Fruit fly (Drosophila melanogaster): Measurements from ENCODE around the gene CG3191.
A peak's percentile ranks its signal among the peaks of the same experiment; 100 is the strongest.

CG3191 gene

DNA sequence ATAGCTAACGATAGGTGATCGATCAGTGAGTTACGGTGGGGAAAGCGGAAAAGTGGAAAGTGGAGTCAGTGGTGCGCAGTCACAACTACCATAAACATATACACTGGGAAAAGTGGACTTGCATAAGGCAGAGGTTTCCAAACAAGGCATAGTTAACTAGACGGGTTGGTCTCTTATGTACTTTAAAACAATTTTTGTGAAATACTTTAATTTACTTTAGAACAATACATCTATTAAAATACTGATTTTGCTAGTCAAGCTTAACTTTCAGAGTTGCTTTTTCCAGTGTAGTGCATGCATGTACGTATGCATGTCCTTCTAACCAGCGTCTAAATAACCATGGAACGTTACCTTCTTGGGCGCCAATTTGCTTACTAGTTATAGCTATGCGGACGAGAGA, 31.9 kb downstream of the CG3191 start (continued):
- peak; percentile 22 for TF ChIP-seq CG7839 (tag; optimal IDR thresholded peaks at IDR 0.05)
- TF ChIP-seq CG1647 (GFP tag; optimal IDR thresholded peaks at IDR 0.05), result no peak
- peak; percentile 21 for TF ChIP-seq CG11504 (tag; optimal IDR thresholded peaks at IDR 0.05)
- TF ChIP-seq MESR4 (GFP tag; optimal IDR thresholded peaks at IDR 0.05), result no peak
- 0 out of 2 replicates have a peak, but pooled peaks have one; percentile 7 for TF ChIP-seq ttk (GFP tag; IDR thresholded peaks at IDR 0.05)
- peak; percentile 5 for TF ChIP-seq CG16863 (GFP tag; optimal IDR thresholded peaks at IDR 0.05)
- TF ChIP-seq CG1603 (tag; optimal IDR thresholded peaks at IDR 0.05), result peak; percentile 41
- TF ChIP-seq slbo (GFP tag; IDR thresholded peaks at IDR 0.05), result no peak
- no peak for TF ChIP-seq caup (GFP tag; optimal IDR thresholded peaks at IDR 0.05; ENCODE audit: severe bottlenecking)
- peak; percentile 41 for TF ChIP-seq CG10979 (tag; optimal IDR thresholded peaks at IDR 0.05)
- no peak for TF ChIP-seq gce (GFP tag; IDR thresholded peaks at IDR 0.05)
- no peak for TF ChIP-seq Dip2 (GFP tag; IDR thresholded peaks at IDR 0.05)
- no peak for TF ChIP-seq CHES-1-like (GFP tag; optimal IDR thresholded peaks at IDR 0.05)
- no peak for TF ChIP-seq CG12104 (GFP tag; optimal IDR thresholded peaks at IDR 0.05)
- TF ChIP-seq kay (GFP tag; optimal IDR thresholded peaks at IDR 0.05), result no peak
- TF ChIP-seq CG8388 (GFP tag; optimal IDR thresholded peaks at IDR 0.05), result no peak
- peak; percentile 8 for TF ChIP-seq ewg (GFP tag; optimal IDR thresholded peaks at IDR 0.05)
- TF ChIP-seq Chrac-16 (GFP tag; optimal IDR thresholded peaks at IDR 0.05), result no peak
- peak; percentile 31 for TF ChIP-seq Xbp1 (GFP tag; optimal IDR thresholded peaks at IDR 0.05)
- TF ChIP-seq CG2678 (tag; optimal IDR thresholded peaks at IDR 0.05), result peak; percentile 22
- TF ChIP-seq ssp (GFP tag; IDR thresholded peaks at IDR 0.05), result 0 out of 2 replicates have a peak, but pooled peaks have one; percentile 14
- no peak for TF ChIP-seq CG15696 (tag; optimal IDR thresholded peaks at IDR 0.05)
- TF ChIP-seq vvl (GFP tag; IDR thresholded peaks at IDR 0.05), result peak; percentile 29; the same call in 1 of the 2 replicates
- TF ChIP-seq Xrp1 (GFP tag; IDR thresholded peaks at IDR 0.05), result peak; percentile 35; the same call in 1 of the 2 replicates
- TF ChIP-seq CG18262 (tag; optimal IDR thresholded peaks at IDR 0.05), result peak; percentile 10
- TF ChIP-seq Lpt (GFP tag; optimal IDR thresholded peaks at IDR 0.05), result no peak
- no peak for TF ChIP-seq cad (GFP tag; optimal IDR thresholded peaks at IDR 0.05)
- TF ChIP-seq GATAe (GFP tag; conservative IDR thresholded peaks at IDR 0.05), result no peak
- TF ChIP-seq oc (tag; optimal IDR thresholded peaks at IDR 0.05), result no peak
- peak; percentile 33 for TF ChIP-seq phol (tag; optimal IDR thresholded peaks at IDR 0.05)
- TF ChIP-seq CG6272 (GFP tag; IDR thresholded peaks at IDR 0.05), result no peak
- TF ChIP-seq Kr (GFP tag; optimal IDR thresholded peaks at IDR 0.05), result no peak
- no peak for TF ChIP-seq CG7556 (GFP tag; optimal IDR thresholded peaks at IDR 0.05)
- no peak for TF ChIP-seq sim (GFP tag; IDR thresholded peaks at IDR 0.05)
- no peak for TF ChIP-seq pum (GFP tag; optimal IDR thresholded peaks at IDR 0.05)
- TF ChIP-seq unpg (GFP tag; optimal IDR thresholded peaks at IDR 0.05), result peak; percentile 9
- TF ChIP-seq Ada2b (GFP tag; IDR thresholded peaks at IDR 0.05), result no peak
- no peak for TF ChIP-seq luna (GFP tag; optimal IDR thresholded peaks at IDR 0.05)
- 0 out of 2 replicates have a peak, but pooled peaks have one; percentile 21 for TF ChIP-seq CG17328 (GFP tag; IDR thresholded peaks at IDR 0.05)
- peak; percentile 79 for TF ChIP-seq sens (GFP tag)
- no peak for TF ChIP-seq Pdp1 (GFP tag; optimal IDR thresholded peaks at IDR 0.05)
- TF ChIP-seq CG2712 (tag; optimal IDR thresholded peaks at IDR 0.05), result peak; percentile 7
- no peak for TF ChIP-seq Optix (GFP tag; IDR thresholded peaks at IDR 0.05)
- no peak for TF ChIP-seq slp2 (GFP tag; optimal IDR thresholded peaks at IDR 0.05)
- TF ChIP-seq YL-1 (GFP tag; optimal IDR thresholded peaks at IDR 0.05), result no peak
- peak; percentile 9 for TF ChIP-seq Ssrp (tag; optimal IDR thresholded peaks at IDR 0.05)
- TF ChIP-seq Camta (GFP tag; optimal IDR thresholded peaks at IDR 0.05), result no peak
- peak; percentile 51 for TF ChIP-seq Drgx (GFP tag; IDR thresholded peaks at IDR 0.05)
- TF ChIP-seq Oli (tag; optimal IDR thresholded peaks at IDR 0.05), result peak; percentile 20
- peak; percentile 17 for TF ChIP-seq nmo (GFP tag; optimal IDR thresholded peaks at IDR 0.05)
- no peak for TF ChIP-seq HLH54F (GFP tag; optimal IDR thresholded peaks at IDR 0.05)
- TF ChIP-seq grau (tag; optimal IDR thresholded peaks at IDR 0.05), result peak; percentile 2

All from whole organism, embryonic.